Fruit fly (Drosophila melanogaster): ENCODE data around the gene CG9727.

CG9727 gene

dm6 chr3R:6426173-6426899 is 30.1 kb downstream of the CG9727 start (continued):
- TF ChIP-seq Blimp-1 (GFP tag; optimal IDR thresholded peaks at IDR 0.05) (no peak), aop (GFP tag; IDR thresholded peaks at IDR 0.05) (0 out of 2 replicates have a peak, but pooled peaks have one; percentile 18), Myb (GFP tag; optimal IDR thresholded peaks at IDR 0.05) (no peak), CG6765 (GFP tag; optimal IDR thresholded peaks at IDR 0.05) (no peak), phol (tag; optimal IDR thresholded peaks at IDR 0.05) (no peak), lbe (GFP tag; optimal IDR thresholded peaks at IDR 0.05) (no peak), Dip2 (GFP tag; IDR thresholded peaks at IDR 0.05) (no peak), Nf-YA (GFP tag; IDR thresholded peaks at IDR 0.05) (no peak), abd-A (tag; optimal IDR thresholded peaks at IDR 0.05) (peak; percentile 66), CG1602 (GFP tag; optimal IDR thresholded peaks at IDR 0.05) (no peak), unpg (GFP tag; optimal IDR thresholded peaks at IDR 0.05) (no peak), Deaf1 (tag; optimal IDR thresholded peaks at IDR 0.05) (no peak), sr (GFP tag; IDR thresholded peaks at IDR 0.05) (no peak), CG32532 (GFP tag; IDR thresholded peaks at IDR 0.05) (peak; percentile 55; the same call in 1 of the 2 replicates), CG14710 (tag; optimal IDR thresholded peaks at IDR 0.05) (no peak), CG3995 (GFP tag; optimal IDR thresholded peaks at IDR 0.05) (no peak), ara (GFP tag; IDR thresholded peaks at IDR 0.05) (no peak), ham (GFP tag; IDR thresholded peaks at IDR 0.05) (no peak), Mes4 (GFP tag; optimal IDR thresholded peaks at IDR 0.05) (no peak), HHEX (GFP tag; optimal IDR thresholded peaks at IDR 0.05) (no peak), CG13296 (GFP tag; optimal IDR thresholded peaks at IDR 0.05) (no peak), btn (GFP tag; optimal IDR thresholded peaks at IDR 0.05) (no peak), CG43689 (GFP tag; IDR thresholded peaks at IDR 0.05) (no peak), exex (tag; optimal IDR thresholded peaks at IDR 0.05) (no peak), Max (GFP tag; optimal IDR thresholded peaks at IDR 0.05) (no peak), HmgD (GFP tag; optimal IDR thresholded peaks at IDR 0.05) (no peak), CrebB (tag; optimal IDR thresholded peaks at IDR 0.05) (no peak), Awh (GFP tag; IDR thresholded peaks at IDR 0.05) (no peak; the same call in 1 of the 2 replicates), CG8924 (tag; optimal IDR thresholded peaks at IDR 0.05) (no peak), tna (GFP tag; IDR thresholded peaks at IDR 0.05; ENCODE audit: partially characterized antibody) (no peak), CG4424 (GFP tag; optimal IDR thresholded peaks at IDR 0.05) (no peak), sqz (GFP tag; optimal IDR thresholded peaks at IDR 0.05) (peak; percentile 11), TFAM (GFP tag; optimal IDR thresholded peaks at IDR 0.05) (no peak), vvl (GFP tag; IDR thresholded peaks at IDR 0.05) (peak; percentile 46; the same call in 1 of the 2 replicates), sug (tag; optimal IDR thresholded peaks at IDR 0.05) (no peak), dm (GFP tag; optimal IDR thresholded peaks at IDR 0.05) (no peak), so (GFP tag; IDR thresholded peaks at IDR 0.05) (peak; percentile 19; the same call in 1 of the 3 replicates), kni (GFP tag; optimal IDR thresholded peaks at IDR 0.05) (peak; percentile 80), grn (GFP tag; optimal IDR thresholded peaks at IDR 0.05) (peak; percentile 85), zen (tag; optimal IDR thresholded peaks at IDR 0.05) (no peak), CG13775 (GFP tag; optimal IDR thresholded peaks at IDR 0.05) (no peak), sc (optimal IDR thresholded peaks at IDR 0.05) (no peak), sc (GFP tag; optimal IDR thresholded peaks at IDR 0.05) (no peak), Ravus (GFP tag; IDR thresholded peaks at IDR 0.05) (no peak), YL-1 (GFP tag; optimal IDR thresholded peaks at IDR 0.05) (no peak), hkb (optimal IDR thresholded peaks at IDR 0.05) (no peak), hkb (GFP tag; IDR thresholded peaks at IDR 0.05) (peak; percentile 43; the same call in 1 of the 2 replicates), CG15269 (tag; optimal IDR thresholded peaks at IDR 0.05) (peak; percentile 11), CG3838 (GFP tag; optimal IDR thresholded peaks at IDR 0.05) (peak; percentile 52), cad (GFP tag; optimal IDR thresholded peaks at IDR 0.05) (no peak), CG3847 (GFP tag; IDR thresholded peaks at IDR 0.05) (no peak)

All from whole organism, embryonic.